Fruit fly (Drosophila melanogaster) whole organism, pupa: ENCODE data around the gene Ube4B.

Experiments
- CG10348 ChIP-seq: fragments of 200-800 bp; sonication (Bioruptor generic); IDR thresholded peaks from 2 replicates; pipeline ENCODE4 v1.3.6; 2022; ENCODE audit warnings: missing biosample characterization, missing genetic modification characterization
- CG12605 ChIP-seq: fragments of 200-800 bp; sonication (Bioruptor generic); IDR thresholded peaks from 2 replicates; pipeline ENCODE4 v1.3.6; 2022; ENCODE audit warnings: missing biosample characterization, missing genetic modification characterization
- CG13204 ChIP-seq: fragments of 200-800 bp; sonication (Bioruptor generic); optimal IDR thresholded peaks from 2 replicates; lab custom pipeline; 2018; ENCODE audit warnings: missing biosample characterization, mild to moderate bottlenecking, missing genetic modification characterization, moderate library complexity
- CG14655 ChIP-seq: fragments of 200-800 bp; sonication (Bioruptor generic); optimal IDR thresholded peaks from 3 replicates; lab custom pipeline; 2017; ENCODE audit warnings: mild to moderate bottlenecking, missing biosample characterization, missing genetic modification reagents, missing genetic modification characterization
- CG15710 ChIP-seq: fragments of 200-800 bp; sonication (Bioruptor generic); optimal IDR thresholded peaks from 2 replicates; lab custom pipeline; 2018; ENCODE audit warnings: missing biosample characterization, mild to moderate bottlenecking, missing genetic modification characterization, moderate library complexity
- CG17806 ChIP-seq: fragments of 200-800 bp; sonication (Bioruptor generic); optimal IDR thresholded peaks from 2 replicates; lab custom pipeline; 2018; ENCODE audit warnings: missing biosample characterization, mild to moderate bottlenecking, missing genetic modification characterization, moderate library complexity
- CG32121 ChIP-seq: fragments of 200-800 bp; sonication (Bioruptor generic); IDR thresholded peaks from 2 replicates; pipeline ENCODE4 v1.3.6; 2022; ENCODE audit warnings: missing biosample characterization, missing genetic modification characterization
- CG34367 ChIP-seq: fragments of 200-800 bp; sonication (Bioruptor generic); optimal IDR thresholded peaks from 2 replicates; lab custom pipeline; 2018; ENCODE audit warnings: missing biosample characterization, mild to moderate bottlenecking, missing genetic modification characterization
- CG4496 ChIP-seq: fragments of 200-800 bp; sonication (Bioruptor generic); IDR thresholded peaks from 3 replicates; pipeline ENCODE4 v1.3.6; 2022; ENCODE audit warnings: missing biosample characterization, missing genetic modification characterization
- CG8159 ChIP-seq: fragments of 200-800 bp; sonication (Bioruptor generic); optimal IDR thresholded peaks from 3 replicates; lab custom pipeline; 2018; ENCODE audit warnings: missing biosample characterization, mild to moderate bottlenecking, missing genetic modification characterization, moderate library complexity
- CG8301 ChIP-seq: fragments of 200-800 bp; sonication (Bioruptor generic); optimal IDR thresholded peaks from 2 replicates; lab custom pipeline; 2018; ENCODE audit warnings: missing biosample characterization, mild to moderate bottlenecking, missing genetic modification characterization
- CG9948 ChIP-seq: fragments of 200-800 bp; sonication (Bioruptor generic); optimal IDR thresholded peaks from 2 replicates; lab custom pipeline; 2018; ENCODE audit warnings: missing biosample characterization, mild to moderate bottlenecking, missing genetic modification characterization, moderate library complexity
- D1 ChIP-seq: fragments of 200-800 bp; sonication (Bioruptor generic); optimal IDR thresholded peaks from 2 replicates; lab custom pipeline; 2018; ENCODE audit warnings: missing biosample characterization, mild to moderate bottlenecking, missing genetic modification characterization, moderate library complexity
- EcR ChIP-seq: fragments of 200-800 bp; sonication (Bioruptor generic); optimal IDR thresholded peaks from 3 replicates; lab custom pipeline; 2019; ENCODE audit warnings: missing biosample characterization, missing genetic modification characterization, mild to moderate bottlenecking, moderate library complexity, missing genetic modification reagents
- Ets98B ChIP-seq: fragments of 200-800 bp; sonication (Bioruptor generic); IDR thresholded peaks from 2 replicates; pipeline ENCODE4 v1.3.6; 2022; ENCODE audit warnings: missing biosample characterization, missing genetic modification characterization
- Pif1A ChIP-seq: fragments of 200-800 bp; sonication (Bioruptor generic); optimal IDR thresholded peaks from 3 replicates; lab custom pipeline; 2016; ENCODE audit warnings: missing biosample characterization, missing genetic modification characterization
- Pif1B ChIP-seq: fragments of 200-800 bp; sonication (Bioruptor generic); optimal IDR thresholded peaks from 3 replicates; lab custom pipeline; 2016; ENCODE audit warnings: missing biosample characterization, missing genetic modification characterization
- Snoo ChIP-seq: fragments of 200-800 bp; sonication (Bioruptor generic); optimal IDR thresholded peaks from 3 replicates; lab custom pipeline; 2017; ENCODE audit warnings: missing biosample characterization, mild to moderate bottlenecking, missing genetic modification characterization, inconsistent platforms
- fd96Ca ChIP-seq: fragments of 200-800 bp; sonication (Bioruptor generic); IDR thresholded peaks from 3 replicates; pipeline ENCODE4 v1.3.6; 2022; ENCODE audit warnings: missing biosample characterization, missing genetic modification characterization
- gl ChIP-seq: fragments of 200-800 bp; sonication (Bioruptor generic); optimal IDR thresholded peaks from 2 replicates; lab custom pipeline; 2018; ENCODE audit warnings: missing biosample characterization, mild to moderate bottlenecking, missing genetic modification characterization
- rn ChIP-seq: fragments of 200-800 bp; sonication (Bioruptor generic); IDR thresholded peaks from 2 replicates; pipeline ENCODE4 v1.3.6; 2022; ENCODE audit warnings: missing biosample characterization, missing genetic modification characterization

Ube4B gene

dm6 chr2L:13035687-13036185, 16.5 kb upstream of the Ube4B start:
- TF ChIP-seq CG9948 (no peak), CG8159 (tag; lab: Kevin White, UChicago) (peak; percentile 13), CG14655 (GFP tag; lab: Kevin White, UChicago) (no peak), CG17806 (tag; lab: Kevin White, UChicago) (no peak), Snoo (tag; lab: Kevin White, UChicago) (no peak), CG34367 (tag; lab: Kevin White, UChicago) (peak; percentile 27), CG10348 (no peak), CG32121 (0 out of 2 replicates have a peak, but pooled peaks have one; percentile 11), fd96Ca (GFP tag; lab: Robert Waterston, UW) (no peak), Ets98B (GFP tag; lab: Robert Waterston, UW) (no peak), CG4496 (peak; percentile 72), gl (peak; percentile 42), Pif1A (GFP tag; lab: Kevin White, UChicago) (peak; percentile 11), Pif1B (GFP tag; lab: Kevin White, UChicago) (no peak), CG12605 (peak; percentile 59), EcR (no peak), CG13204 (no peak), CG15710 (tag; lab: Kevin White, UChicago) (peak; percentile 23), D1 (tag; lab: Kevin White, UChicago) (no peak)

dm6 chr2L:13028923-13029322, 9.7 kb upstream of the Ube4B start:
- TF ChIP-seq Pif1A (GFP tag; lab: Kevin White, UChicago): no peak
- TF ChIP-seq Pif1B (GFP tag; lab: Kevin White, UChicago): no peak
- no peak for TF ChIP-seq CG8301 (tag; lab: Kevin White, UChicago)
- TF ChIP-seq CG13204: no peak
- no peak for TF ChIP-seq CG17806 (tag; lab: Kevin White, UChicago)
- TF ChIP-seq rn (GFP tag; lab: Robert Waterston, UW): no peak
- TF ChIP-seq CG15710 (tag; lab: Kevin White, UChicago): no peak
- TF ChIP-seq CG4496: no peak
- TF ChIP-seq fd96Ca (GFP tag; lab: Robert Waterston, UW): no peak
- TF ChIP-seq Ets98B (GFP tag; lab: Robert Waterston, UW): no peak
- TF ChIP-seq EcR: no peak
- TF ChIP-seq CG14655 (GFP tag; lab: Kevin White, UChicago): no peak
- no peak for TF ChIP-seq D1 (tag; lab: Kevin White, UChicago)
- no peak for TF ChIP-seq CG34367 (tag; lab: Kevin White, UChicago)
- TF ChIP-seq Snoo (tag; lab: Kevin White, UChicago): no peak
- no peak for TF ChIP-seq CG10348
- no peak for TF ChIP-seq CG32121
- TF ChIP-seq gl: no peak
- TF ChIP-seq CG8159 (tag; lab: Kevin White, UChicago): no peak

dm6 chr2L:13021020-13021781, 2.0 kb upstream of the Ube4B start, which contains the start of gene CG9933:
TSS of gene CG9933 (minus strand) at chr2L:13021312.
- TF ChIP-seq CG13204 (no peak), Pif1B (GFP tag; lab: Kevin White, UChicago) (no peak), D1 (tag; lab: Kevin White, UChicago) (no peak)

dm6 chr2L:13014038-13014790, 5.0 kb downstream of the Ube4B start:
- TF ChIP-seq EcR: peak; percentile 89
- TF ChIP-seq CG8159 (tag; lab: Kevin White, UChicago): no peak

dm6 chr2L:13005304-13005703, 13.9 kb downstream of the Ube4B start:
- TF ChIP-seq EcR: no peak

dm6 chr2L:13004059-13004870, 15.0 kb downstream of the Ube4B start, which contains the start of the genes Vha68-1 and mTor:
TSS of gene Vha68-1 (minus strand) at chr2L:13004107.
TSS of gene mTor (plus strand) at chr2L:13004480.
- TF ChIP-seq CG15710 (tag; lab: Kevin White, UChicago) (peak; percentile 73), EcR (no peak), CG17806 (tag; lab: Kevin White, UChicago) (peak; percentile 69), gl (no peak), CG32121 (peak; percentile 70), CG13204 (no peak), CG14655 (GFP tag; lab: Kevin White, UChicago) (no peak), CG8301 (tag; lab: Kevin White, UChicago) (no peak), rn (GFP tag; lab: Robert Waterston, UW) (peak; percentile 76; the same call in 1 of the 2 replicates), CG9948 (peak; percentile 79), CG34367 (tag; lab: Kevin White, UChicago) (peak; percentile 66), D1 (tag; lab: Kevin White, UChicago) (no peak), CG4496 (peak; percentile 86), CG12605 (peak; percentile 40; the same call in 1 of the 2 replicates), Snoo (tag; lab: Kevin White, UChicago) (peak; percentile 62), CG8159 (tag; lab: Kevin White, UChicago) (peak; percentile 76), Ets98B (GFP tag; lab: Robert Waterston, UW) (peak; percentile 73), Pif1B (GFP tag; lab: Kevin White, UChicago) (no peak), CG10348 (no peak), fd96Ca (GFP tag; lab: Robert Waterston, UW) (peak; percentile 70; the same call in 2 of the 3 replicates), Pif1A (GFP tag; lab: Kevin White, UChicago) (no peak)
